Worm (Caenorhabditis elegans) whole organism, L2 larva: Measurements from ENCODE around the gene R05A10.3.

Experiments
- C34F6.9 ChIP-seq: fragments of 150-350 bp; optimal IDR thresholded peaks from 2 replicates; lab custom pipeline; 2014; ENCODE audit warnings: missing biosample characterization, missing genetic modification characterization
- R02D3.7 ChIP-seq: fragments of 150-350 bp; optimal IDR thresholded peaks from 2 replicates; lab custom pipeline; 2014; ENCODE audit warnings: missing biosample characterization, missing genetic modification characterization
- ama-1 ChIP-seq: fragments of 150-350 bp; optimal IDR thresholded peaks from 2 replicates; lab custom pipeline; 2018; ENCODE audit warnings: inconsistent platforms
- ceh-16 ChIP-seq: fragments of 150-350 bp; optimal IDR thresholded peaks from 2 replicates; lab custom pipeline; 2014; ENCODE audit warnings: missing biosample characterization, missing genetic modification characterization
- fos-1 ChIP-seq: fragments of 150-350 bp; optimal IDR thresholded peaks from 2 replicates; lab custom pipeline; 2014; ENCODE audit warnings: missing biosample characterization, missing genetic modification characterization
- lin-11 ChIP-seq: fragments of 150-350 bp; sonication (generic microtip); optimal IDR thresholded peaks from 2 replicates; lab custom pipeline; 2014; ENCODE audit warnings: missing biosample characterization, missing genetic modification characterization, inconsistent platforms, mixed read lengths
- mbf-1 ChIP-seq: sonication (generic microtip); optimal IDR thresholded peaks from 2 replicates; lab custom pipeline; 2017; ENCODE audit warnings: missing biosample characterization, missing genetic modification characterization
- nhr-129 ChIP-seq: fragments of 150-350 bp; optimal IDR thresholded peaks from 2 replicates; lab custom pipeline; 2014; ENCODE audit warnings: missing biosample characterization, missing genetic modification characterization
- peb-1 ChIP-seq: fragments of 150-350 bp; optimal IDR thresholded peaks from 2 replicates; lab custom pipeline; 2014; ENCODE audit warnings: missing biosample characterization, missing genetic modification characterization
- sem-4 ChIP-seq: fragments of 150-350 bp; optimal IDR thresholded peaks from 2 replicates; lab custom pipeline; 2014; ENCODE audit warnings: missing biosample characterization, missing genetic modification reagents, missing genetic modification characterization
- unc-55 ChIP-seq: fragments of 150-350 bp; sonication (generic microtip); optimal IDR thresholded peaks from 3 replicates; lab custom pipeline; 2014; ENCODE audit warnings: missing biosample characterization, missing genetic modification reagents, missing genetic modification characterization
- zag-1 ChIP-seq: fragments of 150-350 bp; optimal IDR thresholded peaks from 2 replicates; lab custom pipeline; 2014; ENCODE audit warnings: missing biosample characterization, missing genetic modification characterization
- ztf-4 ChIP-seq: fragments of 150-350 bp; optimal IDR thresholded peaks from 2 replicates; lab custom pipeline; 2014; ENCODE audit warnings: missing biosample characterization, missing genetic modification characterization

R05A10.3 gene

ce11 chrIV:14129091-14129490 is 47.2 kb downstream of the R05A10.3 start, which contains the start of gene srz-42:
TSS of gene srz-42 (plus strand) at chrIV:14129391.
- TF ChIP-seq ama-1 (no peak), peb-1 (tag; lab: Kevin White, UChicago) (no peak), mbf-1 (tag; lab: Kevin White, UChicago) (no peak), R02D3.7 (tag; lab: Kevin White, UChicago) (no peak)

- TF ChIP-seq lin-11 (tag; lab: Kevin White, UChicago) (no peak), C34F6.9 (tag; lab: Kevin White, UChicago) (peak; percentile 30), unc-55 (GFP tag; lab: Kevin White, UChicago) (peak; percentile 15), ceh-16 (no peak), zag-1 (tag; lab: Kevin White, UChicago) (no peak), mbf-1 (tag; lab: Kevin White, UChicago) (no peak), nhr-129 (peak; percentile 83)
Measured at ce11 chrIV:14127805-14128610, 48.3 kb downstream of the R05A10.3 start, which contains the start of gene H12I19.115. TSS of gene H12I19.115 (minus strand) at chrIV:14127855.

DNA sequence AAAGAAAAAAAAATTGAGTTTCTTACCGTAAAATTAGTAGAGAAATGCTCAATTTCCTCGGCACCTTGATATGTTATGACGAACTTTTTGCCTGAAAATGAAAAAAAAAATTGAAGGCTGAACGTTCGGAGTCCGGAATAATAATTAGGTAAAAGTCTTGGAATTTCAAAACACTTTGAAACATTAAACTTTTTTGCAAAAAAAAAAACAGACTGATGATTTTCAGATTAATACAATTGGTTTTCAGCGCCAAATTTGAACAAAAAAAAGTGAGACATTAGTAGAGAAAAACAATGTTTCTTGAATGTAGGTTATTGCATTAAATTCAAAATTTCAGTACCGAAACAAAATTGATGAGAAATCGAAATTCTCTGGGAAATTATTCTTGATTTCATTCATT is 52.3 kb downstream of the R05A10.3 start, which contains the start of gene nkcc-1:
Gene nkcc-1 (minus strand): TSS at position 101 of the 400 bp plus-strand sequence.
- no peak for TF ChIP-seq ztf-4
- no peak for TF ChIP-seq sem-4 (tag; lab: Kevin White, UChicago)
- no peak for TF ChIP-seq zag-1 (tag; lab: Kevin White, UChicago)
- TF ChIP-seq lin-11 (tag; lab: Kevin White, UChicago), result no peak
- no peak for TF ChIP-seq fos-1
